Fruit fly (Drosophila melanogaster) whole organism, embryonic: ENCODE data around the gene CG42759.
A peak's percentile ranks its signal among the peaks of the same experiment; 100 is the strongest.

Source experiments
- Atf6 ChIP-seq: fragments of 200-800 bp; sonication (Bioruptor generic); IDR thresholded peaks from 2 replicates; pipeline ENCODE4 v1.3.6; 2022; ENCODE audit warnings: missing biosample characterization, missing genetic modification characterization
- CG10979 ChIP-seq: fragments of 200-800 bp; sonication (Bioruptor generic); optimal IDR thresholded peaks from 2 replicates; lab custom pipeline; 2018; ENCODE audit warnings: missing biosample characterization, mild to moderate bottlenecking, missing genetic modification characterization, moderate library complexity
- CG11560 ChIP-seq: fragments of 200-800 bp; sonication (Bioruptor generic); IDR thresholded peaks from 3 replicates; pipeline ENCODE4 v1.3.6; 2022; ENCODE audit warnings: missing biosample characterization, missing genetic modification characterization
- CG12236 ChIP-seq: fragments of 200-800 bp; sonication (Bioruptor generic); optimal IDR thresholded peaks from 2 replicates; lab custom pipeline; 2016; ENCODE audit warnings: missing biosample characterization, missing genetic modification characterization
- CG12391 ChIP-seq: fragments of 200-800 bp; sonication (Bioruptor generic); optimal IDR thresholded peaks from 3 replicates; lab custom pipeline; 2018; ENCODE audit warnings: missing biosample characterization, mild to moderate bottlenecking, missing genetic modification characterization, moderate library complexity
- CG12769 ChIP-seq: fragments of 200-800 bp; sonication (Bioruptor generic); optimal IDR thresholded peaks from 2 replicates; lab custom pipeline; 2019; ENCODE audit warnings: missing biosample characterization, mild to moderate bottlenecking, missing genetic modification characterization, moderate library complexity
- CG14014 ChIP-seq: fragments of 200-800 bp; sonication (Bioruptor generic); IDR thresholded peaks from 2 replicates; pipeline ENCODE4 v1.3.6; 2022; ENCODE audit warnings: missing biosample characterization, missing genetic modification characterization
- CG17612 ChIP-seq: fragments of 200-800 bp; sonication (Bioruptor generic); IDR thresholded peaks from 2 replicates; pipeline ENCODE4 v1.3.6; 2022; ENCODE audit warnings: missing biosample characterization, missing genetic modification characterization
- CG18262 ChIP-seq: fragments of 200-800 bp; optimal IDR thresholded peaks from 3 replicates; lab custom pipeline; 2019; ENCODE audit warnings: missing biosample characterization, mild to moderate bottlenecking, missing genetic modification characterization, moderate library complexity
- CG2116 ChIP-seq: fragments of 200-800 bp; sonication (Bioruptor generic); optimal IDR thresholded peaks from 3 replicates; lab custom pipeline; 2018; ENCODE audit warnings: missing biosample characterization, mild to moderate bottlenecking, missing genetic modification characterization
- CG3065 ChIP-seq: fragments of 200-800 bp; sonication (Bioruptor generic); optimal IDR thresholded peaks from 2 replicates; lab custom pipeline; 2016; ENCODE audit warnings: missing biosample characterization, missing genetic modification characterization
- CG31365 ChIP-seq: fragments of 200-800 bp; sonication (Bioruptor generic); optimal IDR thresholded peaks from 2 replicates; lab custom pipeline; 2018; ENCODE audit warnings: missing biosample characterization, mild to moderate bottlenecking, missing genetic modification characterization
- CG32532 ChIP-seq: fragments of 200-800 bp; sonication (Bioruptor generic); IDR thresholded peaks from 2 replicates; pipeline ENCODE4 v1.3.6; 2022; ENCODE audit warnings: missing biosample characterization, missing genetic modification characterization
- CG3838 ChIP-seq: fragments of 200-800 bp; sonication (Bioruptor generic); optimal IDR thresholded peaks from 3 replicates; lab custom pipeline; 2016; ENCODE audit warnings: missing biosample characterization, missing genetic modification characterization
- CG5953 ChIP-seq: fragments of 200-800 bp; sonication (Bioruptor generic); IDR thresholded peaks from 2 replicates; pipeline ENCODE4 v1.3.6; 2022; ENCODE audit warnings: missing biosample characterization, missing genetic modification characterization
- CG6813 ChIP-seq: fragments of 200-800 bp; sonication (Bioruptor generic); optimal IDR thresholded peaks from 2 replicates; lab custom pipeline; 2017; ENCODE audit warnings: missing biosample characterization, missing genetic modification characterization, mild to moderate bottlenecking, moderate library complexity, missing genetic modification reagents
- CG6854 ChIP-seq: fragments of 200-800 bp; sonication (Bioruptor generic); optimal IDR thresholded peaks from 3 replicates; lab custom pipeline; 2017; ENCODE audit warnings: missing biosample characterization, mild to moderate bottlenecking, missing genetic modification characterization
- CG7372 ChIP-seq: fragments of 200-800 bp; sonication (Bioruptor generic); IDR thresholded peaks from 2 replicates; pipeline ENCODE4 v1.3.6; 2022; ENCODE audit warnings: missing biosample characterization, missing genetic modification characterization
- CG7786 ChIP-seq: fragments of 200-800 bp; sonication (Bioruptor generic); optimal IDR thresholded peaks from 2 replicates; lab custom pipeline; 2016; ENCODE audit warnings: missing biosample characterization, missing genetic modification characterization
- CG8281 ChIP-seq: fragments of 200-800 bp; sonication (Bioruptor generic); optimal IDR thresholded peaks from 2 replicates; lab custom pipeline; 2018; ENCODE audit warnings: missing biosample characterization, mild to moderate bottlenecking, missing genetic modification characterization, moderate library complexity
- CG9932 ChIP-seq: fragments of 200-800 bp; sonication (Bioruptor generic); IDR thresholded peaks from 2 replicates; pipeline ENCODE4 v1.3.6; 2022; ENCODE audit warnings: missing biosample characterization, missing genetic modification characterization
- Camta ChIP-seq: fragments of 200-800 bp; sonication (Bioruptor generic); optimal IDR thresholded peaks from 2 replicates; lab custom pipeline; 2016; ENCODE audit warnings: missing biosample characterization, missing genetic modification characterization
- Doc2 ChIP-seq: fragments of 200-800 bp; sonication (Bioruptor generic); IDR thresholded peaks from 2 replicates; pipeline ENCODE4 v1.3.6; 2022; ENCODE audit warnings: missing biosample characterization, missing genetic modification characterization
- Drgx ChIP-seq: fragments of 200-800 bp; sonication (Bioruptor generic); IDR thresholded peaks from 2 replicates; pipeline ENCODE4 v1.3.6; 2022; ENCODE audit warnings: missing biosample characterization, missing genetic modification characterization
- Hr3 ChIP-seq: fragments of 200-800 bp; sonication (Bioruptor generic); optimal IDR thresholded peaks from 3 replicates; lab custom pipeline; 2016; ENCODE audit warnings: missing biosample characterization, missing genetic modification characterization
- Hr39 ChIP-seq: fragments of >200 bp; optimal IDR thresholded peaks from 2 replicates; lab custom pipeline; 2017
- Hsf ChIP-seq: fragments of 200-800 bp; sonication (Bioruptor generic); optimal IDR thresholded peaks from 3 replicates; lab custom pipeline; 2016; ENCODE audit warnings: missing biosample characterization, missing genetic modification characterization
- MTF-1 ChIP-seq: fragments of 200-800 bp; sonication (Bioruptor generic); optimal IDR thresholded peaks from 2 replicates; lab custom pipeline; 2018; ENCODE audit warnings: missing biosample characterization, mild to moderate bottlenecking, missing genetic modification characterization, borderline replicate concordance
- Mrtf ChIP-seq: fragments of 200-800 bp; sonication (Bioruptor generic); IDR thresholded peaks from 3 replicates; pipeline ENCODE4 v1.3.6; 2022; ENCODE audit warnings: missing biosample characterization, missing genetic modification characterization
- NfI ChIP-seq: fragments of 200-800 bp; sonication (Bioruptor generic); optimal IDR thresholded peaks from 3 replicates; lab custom pipeline; 2018; ENCODE audit warnings: missing biosample characterization, mild to moderate bottlenecking, missing genetic modification characterization, moderate library complexity
- Ptx1 ChIP-seq: fragments of 200-800 bp; sonication (Bioruptor generic); IDR thresholded peaks from 2 replicates; pipeline ENCODE4 v1.3.6; 2022; ENCODE audit warnings: missing biosample characterization, missing genetic modification characterization
- Six4 ChIP-seq: fragments of 200-800 bp; sonication (Bioruptor generic); optimal IDR thresholded peaks from 2 replicates; lab custom pipeline; 2016; ENCODE audit warnings: missing biosample characterization, missing genetic modification characterization
- Vsx1 ChIP-seq: fragments of 200-800 bp; sonication (Bioruptor generic); optimal IDR thresholded peaks from 2 replicates; lab custom pipeline; 2017; ENCODE audit warnings: missing biosample characterization, mild to moderate bottlenecking, missing genetic modification characterization, missing genetic modification reagents
- ab ChIP-seq: fragments of 200-800 bp; sonication (Bioruptor generic); optimal IDR thresholded peaks from 2 replicates; lab custom pipeline; 2016; ENCODE audit warnings: missing biosample characterization, missing genetic modification characterization
- danr ChIP-seq: fragments of 200-800 bp; sonication (Bioruptor generic); IDR thresholded peaks from 2 replicates; pipeline ENCODE4 v1.3.6; 2022; ENCODE audit warnings: missing biosample characterization, missing genetic modification characterization
- dimm ChIP-seq: fragments of 200-800 bp; sonication (Bioruptor generic); IDR thresholded peaks from 2 replicates; pipeline ENCODE4 v1.3.6; 2022; ENCODE audit warnings: missing biosample characterization, missing genetic modification characterization
- gcm2 ChIP-seq: fragments of 200-800 bp; sonication (Bioruptor generic); optimal IDR thresholded peaks from 2 replicates; lab custom pipeline; 2016; ENCODE audit warnings: missing biosample characterization, missing genetic modification characterization
- gro ChIP-seq: fragments of 200-800 bp; sonication (Bioruptor generic); optimal IDR thresholded peaks from 2 replicates; lab custom pipeline; 2016; ENCODE audit warnings: missing biosample characterization, missing genetic modification characterization
- her ChIP-seq: fragments of 200-800 bp; sonication (Bioruptor generic); optimal IDR thresholded peaks from 2 replicates; lab custom pipeline; 2016; ENCODE audit warnings: missing biosample characterization, missing genetic modification characterization
- kah ChIP-seq: fragments of 200-800 bp; sonication (Bioruptor generic); optimal IDR thresholded peaks from 2 replicates; lab custom pipeline; 2018; ENCODE audit warnings: missing biosample characterization, mild to moderate bottlenecking, missing genetic modification characterization
- ken ChIP-seq: fragments of 200-800 bp; sonication (Bioruptor generic); IDR thresholded peaks from 3 replicates; pipeline ENCODE4 v1.3.6; 2022; ENCODE audit warnings: missing biosample characterization, missing genetic modification characterization
- mld ChIP-seq: fragments of 200-800 bp; sonication (Bioruptor generic); IDR thresholded peaks from 3 replicates; pipeline ENCODE4 v1.3.6; 2022; ENCODE audit warnings: missing biosample characterization, missing genetic modification characterization; ENCODE audit not compliant: partially characterized antibody
- pita ChIP-seq: fragments of 200-800 bp; sonication (Bioruptor generic); optimal IDR thresholded peaks from 2 replicates; lab custom pipeline; 2017; ENCODE audit warnings: missing biosample characterization, mild to moderate bottlenecking, missing genetic modification characterization
- ro ChIP-seq: fragments of 200-800 bp; sonication (Bioruptor generic); IDR thresholded peaks from 2 replicates; pipeline ENCODE4 v1.3.6; 2022; ENCODE audit warnings: missing biosample characterization, missing genetic modification characterization
- sim ChIP-seq: fragments of 200-800 bp; sonication (Bioruptor generic); IDR thresholded peaks from 2 replicates; pipeline ENCODE4 v1.3.6; 2022; ENCODE audit warnings: missing biosample characterization, missing genetic modification characterization
- sisA ChIP-seq: fragments of 200-800 bp; sonication (Bioruptor generic); IDR thresholded peaks from 2 replicates; pipeline ENCODE4 v1.3.6; 2022; ENCODE audit warnings: missing biosample characterization, missing genetic modification characterization
- sna ChIP-seq: fragments of 200-800 bp; sonication (Bioruptor generic); IDR thresholded peaks from 2 replicates; pipeline ENCODE4 v1.3.6; 2022; ENCODE audit warnings: missing biosample characterization, missing genetic modification characterization; ENCODE audit not compliant: partially characterized antibody
- tgo ChIP-seq: fragments of 200-800 bp; sonication (Bioruptor generic); IDR thresholded peaks from 3 replicates; pipeline ENCODE4 v1.3.6; 2022; ENCODE audit warnings: missing biosample characterization, missing genetic modification characterization
- twi ChIP-seq: fragments of 200-800 bp; optimal IDR thresholded peaks from 2 replicates; lab custom pipeline; 2019; ENCODE audit warnings: missing biosample characterization, mild to moderate bottlenecking, missing genetic modification characterization, moderate library complexity
- zfh1 ChIP-seq: fragments of 200-800 bp; sonication (Bioruptor generic); IDR thresholded peaks from 3 replicates; pipeline ENCODE4 v1.3.6; 2022; ENCODE audit warnings: missing biosample characterization, missing genetic modification characterization

CG42759 gene

dm6 chr3R:10144103-10144998 lies 1.5 kb downstream of the CG42759 start, which contains the start of the genes TAF1B and Invadolysin (continued):
- TF ChIP-seq pita = no peak
- no peak for TF ChIP-seq danr (GFP tag; lab: Robert Waterston, UW)
- no peak for TF ChIP-seq CG3065
- TF ChIP-seq CG14014 (GFP tag; lab: Robert Waterston, UW) = 0 out of 2 replicates have a peak, but pooled peaks have one; percentile 30
- peak; percentile 54 for TF ChIP-seq sisA (GFP tag; lab: Robert Waterston, UW)
- TF ChIP-seq CG6854 (GFP tag; lab: Kevin White, UChicago) = peak; percentile 48
- peak; percentile 54 for TF ChIP-seq CG31365 (tag; lab: Kevin White, UChicago)
- no peak for TF ChIP-seq dimm (GFP tag; lab: Robert Waterston, UW)
- TF ChIP-seq Mrtf = no peak
- peak; percentile 81 for TF ChIP-seq CG12391 (tag; lab: Kevin White, UChicago)
- no peak for TF ChIP-seq MTF-1 (GFP tag; lab: Kevin White, UChicago)
- peak; percentile 69 for TF ChIP-seq Ptx1 (GFP tag; lab: Robert Waterston, UW)
- TF ChIP-seq tgo (GFP tag; lab: Robert Waterston, UW) = peak; percentile 43; the same call in 2 of the 3 replicates
- no peak for TF ChIP-seq Vsx1 (GFP tag; lab: Kevin White, UChicago)
- no peak for TF ChIP-seq twi (tag; lab: Kevin White, UChicago)
- 0 out of 2 replicates have a peak, but pooled peaks have one; percentile 29 for TF ChIP-seq CG7372 (GFP tag; lab: Robert Waterston, UW)
- TF ChIP-seq CG6813 = peak; percentile 8
- no peak for TF ChIP-seq kah (GFP tag; lab: Kevin White, UChicago)
- peak; percentile 59 for TF ChIP-seq CG18262 (tag; lab: Kevin White, UChicago)
- TF ChIP-seq NfI (GFP tag; lab: Kevin White, UChicago) = peak; percentile 22
- TF ChIP-seq Atf6 (GFP tag; lab: Robert Waterston, UW) = peak; percentile 61; the same call in 1 of the 2 replicates
- peak; percentile 59 for TF ChIP-seq her (GFP tag; lab: Kevin White, UChicago)
- TF ChIP-seq CG7786 (GFP tag; lab: Kevin White, UChicago) = no peak
- no peak for TF ChIP-seq CG12236 (GFP tag; lab: Kevin White, UChicago)
- TF ChIP-seq Hr3 = peak; percentile 51
- TF ChIP-seq CG2116 (GFP tag; lab: Kevin White, UChicago) = peak; percentile 87
- peak; percentile 33 for TF ChIP-seq Six4 (GFP tag; lab: Kevin White, UChicago)
- TF ChIP-seq CG10979 (tag; lab: Kevin White, UChicago) = peak; percentile 8
- 0 out of 2 replicates have a peak, but pooled peaks have one; percentile 4 for TF ChIP-seq CG17612
- peak; percentile 88 for TF ChIP-seq mld (GFP tag; lab: Robert Waterston, UW)
- TF ChIP-seq CG9932 (GFP tag; lab: Robert Waterston, UW) = peak; percentile 90
- TF ChIP-seq gcm2 (GFP tag; lab: Kevin White, UChicago) = no peak
- 0 out of 3 replicates have a peak, but pooled peaks have one; percentile 42 for TF ChIP-seq ken (GFP tag; lab: Robert Waterston, UW)
- peak; percentile 13 for TF ChIP-seq Hsf
- no peak for TF ChIP-seq CG11560 (tag; lab: Robert Waterston, UW)
- no peak for TF ChIP-seq ab (GFP tag; lab: Kevin White, UChicago)
- peak; percentile 29 for TF ChIP-seq Camta (GFP tag; lab: Kevin White, UChicago)
- TF ChIP-seq gro (GFP tag; lab: Kevin White, UChicago) = peak; percentile 50
- TF ChIP-seq CG32532 (GFP tag; lab: Robert Waterston, UW) = peak; percentile 54
- TF ChIP-seq CG3838 (GFP tag; lab: Kevin White, UChicago) = no peak
- no peak for TF ChIP-seq ro
- TF ChIP-seq CG5953 (GFP tag; lab: Robert Waterston, UW) = no peak
- no peak for TF ChIP-seq Doc2 (GFP tag; lab: Robert Waterston, UW)
- no peak for TF ChIP-seq sim (GFP tag; lab: Robert Waterston, UW)
- TF ChIP-seq sna = peak; percentile 93
- peak; percentile 45 for TF ChIP-seq CG12769
- peak; percentile 45; the same call in 1 of the 3 replicates for TF ChIP-seq zfh1
- peak; percentile 25; the same call in 1 of the 2 replicates for TF ChIP-seq Drgx (GFP tag; lab: Robert Waterston, UW)
- TF ChIP-seq Hr39 (lab: Kevin White, UChicago) = no peak
- no peak for TF ChIP-seq CG8281 (tag; lab: Kevin White, UChicago)
